Worm (Caenorhabditis elegans) whole organism, L4/young adult: ENCODE data around the gene Y46G5A.29.

ENCODE experiments used
- W03F9.2 ChIP-seq: fragments of 150-350 bp; optimal IDR thresholded peaks from 2 replicates; lab custom pipeline; 2014; ENCODE audit warnings: missing biosample characterization, missing genetic modification characterization
- dao-5 ChIP-seq: sonication (generic microtip); optimal IDR thresholded peaks from 2 replicates; lab custom pipeline; 2016; ENCODE audit warnings: missing genotype, missing genetic modification characterization, moderate library complexity, missing compliant biosample characterization

DNA sequence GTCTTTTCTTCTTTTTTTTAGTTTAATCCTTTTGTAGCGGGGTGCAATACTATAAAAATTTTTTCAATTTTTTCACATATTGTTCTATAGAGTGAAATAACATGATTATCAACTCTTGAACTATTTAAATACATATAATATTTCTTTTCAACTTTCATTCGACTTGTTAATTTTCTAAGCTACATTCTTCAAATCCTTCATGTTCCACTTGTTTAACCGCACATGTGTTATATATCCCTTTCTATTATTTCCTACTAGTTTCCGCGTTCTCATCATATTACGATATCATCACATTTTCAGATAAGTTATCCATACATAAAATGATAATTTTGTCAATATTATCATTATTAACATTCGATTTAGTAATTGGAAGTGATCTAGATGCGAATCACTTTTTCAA lies at the start of gene Y46G5A.29:
- no peak for TF ChIP-seq dao-5 (tag; lab: Kevin White, UChicago)
- TF ChIP-seq W03F9.2 (tag; lab: Kevin White, UChicago), result no peak
